Worm (Caenorhabditis elegans): ENCODE results near the gene R53.4.

R53.4 gene

ce11 chrII:9967999-9968706 lies at the start of gene R53.4, which contains the start of gene psf-1:
TSS of gene R53.4 (minus strand) at chrII:9968049.
TSS of gene psf-1 (plus strand) at chrII:9968673.
- TF ChIP-seq cog-1 (tag; optimal IDR thresholded peaks at IDR 0.05): no peak
- no peak for TF ChIP-seq ztf-29 (GFP tag; IDR thresholded peaks at IDR 0.05)
- no peak for TF ChIP-seq flt-1 (GFP tag; IDR thresholded peaks at IDR 0.05)
- no peak for TF ChIP-seq klf-2 (GFP tag; conservative IDR thresholded peaks at IDR 0.05)
- TF ChIP-seq med-1 (GFP tag; optimal IDR thresholded peaks at IDR 0.05; ENCODE audit: insufficient read depth): no peak
- no peak for TF ChIP-seq T22C8.4 (GFP tag; IDR thresholded peaks at IDR 0.05)
- TF ChIP-seq tab-1 (GFP tag; IDR thresholded peaks at IDR 0.05): no peak
- TF ChIP-seq ztf-23 (GFP tag; IDR thresholded peaks at IDR 0.05): no peak
- no peak for TF ChIP-seq ref-1 (GFP tag; conservative IDR thresholded peaks at IDR 0.05)

ce11 chrII:10017528-10017927 lies 49.7 kb upstream of the R53.4 start:
- no peak for TF ChIP-seq ref-1 (GFP tag; conservative IDR thresholded peaks at IDR 0.05)
- no peak for TF ChIP-seq ztf-29 (GFP tag; IDR thresholded peaks at IDR 0.05)
- TF ChIP-seq med-1 (GFP tag; optimal IDR thresholded peaks at IDR 0.05; ENCODE audit: insufficient read depth): no peak
- TF ChIP-seq flt-1 (GFP tag; IDR thresholded peaks at IDR 0.05): no peak
- no peak for TF ChIP-seq ztf-23 (GFP tag; IDR thresholded peaks at IDR 0.05)
- no peak for TF ChIP-seq cog-1 (tag; optimal IDR thresholded peaks at IDR 0.05)
- no peak for TF ChIP-seq T22C8.4 (GFP tag; IDR thresholded peaks at IDR 0.05)
- TF ChIP-seq klf-2 (GFP tag; conservative IDR thresholded peaks at IDR 0.05): no peak
- no peak for TF ChIP-seq tab-1 (GFP tag; IDR thresholded peaks at IDR 0.05)

- no peak for TF ChIP-seq klf-2 (GFP tag; conservative IDR thresholded peaks at IDR 0.05)
- TF ChIP-seq ztf-29 (GFP tag; IDR thresholded peaks at IDR 0.05): no peak
- TF ChIP-seq flt-1 (GFP tag; IDR thresholded peaks at IDR 0.05): no peak
- no peak for TF ChIP-seq ztf-23 (GFP tag; IDR thresholded peaks at IDR 0.05)
- TF ChIP-seq ref-1 (GFP tag; conservative IDR thresholded peaks at IDR 0.05): no peak
- TF ChIP-seq tab-1 (GFP tag; IDR thresholded peaks at IDR 0.05): no peak
- TF ChIP-seq cog-1 (tag; optimal IDR thresholded peaks at IDR 0.05): no peak
Observed at ce11 chrII:10016013-10016412, 48.2 kb upstream of the R53.4 start, which contains the start of gene lec-2. TSS of gene lec-2 (minus strand) at chrII:10016183.

- TF ChIP-seq ztf-23 (GFP tag; IDR thresholded peaks at IDR 0.05) (no peak), tab-1 (GFP tag; IDR thresholded peaks at IDR 0.05) (no peak), klf-2 (GFP tag; conservative IDR thresholded peaks at IDR 0.05) (no peak), ztf-29 (GFP tag; IDR thresholded peaks at IDR 0.05) (no peak), flt-1 (GFP tag; IDR thresholded peaks at IDR 0.05) (no peak), med-1 (GFP tag; optimal IDR thresholded peaks at IDR 0.05; ENCODE audit: insufficient read depth) (no peak), T22C8.4 (GFP tag; IDR thresholded peaks at IDR 0.05) (no peak), ref-1 (GFP tag; conservative IDR thresholded peaks at IDR 0.05) (no peak), cog-1 (tag; optimal IDR thresholded peaks at IDR 0.05) (no peak)
Observed at ce11 chrII:10014384-10014783, 46.5 kb upstream of the R53.4 start.

- TF ChIP-seq med-1 (GFP tag; optimal IDR thresholded peaks at IDR 0.05; ENCODE audit: insufficient read depth): no peak
- no peak for TF ChIP-seq cog-1 (tag; optimal IDR thresholded peaks at IDR 0.05)
- no peak for TF ChIP-seq flt-1 (GFP tag; IDR thresholded peaks at IDR 0.05)
- no peak for TF ChIP-seq tab-1 (GFP tag; IDR thresholded peaks at IDR 0.05)
Observed at ce11 chrII:10012490-10012889, 44.6 kb upstream of the R53.4 start.

ce11 chrII:10011733-10012132 lies 43.9 kb upstream of the R53.4 start:
- TF ChIP-seq T22C8.4 (GFP tag; IDR thresholded peaks at IDR 0.05) (no peak), cog-1 (tag; optimal IDR thresholded peaks at IDR 0.05) (no peak), ztf-29 (GFP tag; IDR thresholded peaks at IDR 0.05) (no peak), flt-1 (GFP tag; IDR thresholded peaks at IDR 0.05) (no peak), klf-2 (GFP tag; conservative IDR thresholded peaks at IDR 0.05) (no peak), tab-1 (GFP tag; IDR thresholded peaks at IDR 0.05) (no peak), med-1 (GFP tag; optimal IDR thresholded peaks at IDR 0.05; ENCODE audit: insufficient read depth) (no peak), ref-1 (GFP tag; conservative IDR thresholded peaks at IDR 0.05) (no peak), ztf-23 (GFP tag; IDR thresholded peaks at IDR 0.05) (no peak)

- TF ChIP-seq ref-1 (GFP tag; conservative IDR thresholded peaks at IDR 0.05) (no peak), ztf-29 (GFP tag; IDR thresholded peaks at IDR 0.05) (no peak), T22C8.4 (GFP tag; IDR thresholded peaks at IDR 0.05) (no peak), ztf-23 (GFP tag; IDR thresholded peaks at IDR 0.05) (no peak), flt-1 (GFP tag; IDR thresholded peaks at IDR 0.05) (no peak), klf-2 (GFP tag; conservative IDR thresholded peaks at IDR 0.05) (no peak), cog-1 (tag; optimal IDR thresholded peaks at IDR 0.05) (no peak), tab-1 (GFP tag; IDR thresholded peaks at IDR 0.05) (no peak), med-1 (GFP tag; optimal IDR thresholded peaks at IDR 0.05; ENCODE audit: insufficient read depth) (no peak)
Observed at ce11 chrII:10010914-10011313, 43.1 kb upstream of the R53.4 start.

- no peak for TF ChIP-seq med-1 (GFP tag; optimal IDR thresholded peaks at IDR 0.05; ENCODE audit: insufficient read depth)
- no peak for TF ChIP-seq flt-1 (GFP tag; IDR thresholded peaks at IDR 0.05)
- TF ChIP-seq T22C8.4 (GFP tag; IDR thresholded peaks at IDR 0.05): no peak
- TF ChIP-seq ref-1 (GFP tag; conservative IDR thresholded peaks at IDR 0.05): no peak
- TF ChIP-seq ztf-23 (GFP tag; IDR thresholded peaks at IDR 0.05): no peak
- TF ChIP-seq cog-1 (tag; optimal IDR thresholded peaks at IDR 0.05): no peak
- no peak for TF ChIP-seq klf-2 (GFP tag; conservative IDR thresholded peaks at IDR 0.05)
- TF ChIP-seq ztf-29 (GFP tag; IDR thresholded peaks at IDR 0.05): no peak
- TF ChIP-seq tab-1 (GFP tag; IDR thresholded peaks at IDR 0.05): no peak
Observed at ce11 chrII:10008552-10008951, 40.7 kb upstream of the R53.4 start.

- TF ChIP-seq cog-1 (tag; optimal IDR thresholded peaks at IDR 0.05) (no peak), flt-1 (GFP tag; IDR thresholded peaks at IDR 0.05) (no peak), T22C8.4 (GFP tag; IDR thresholded peaks at IDR 0.05) (no peak), med-1 (GFP tag; optimal IDR thresholded peaks at IDR 0.05; ENCODE audit: insufficient read depth) (no peak), ref-1 (GFP tag; conservative IDR thresholded peaks at IDR 0.05) (no peak), tab-1 (GFP tag; IDR thresholded peaks at IDR 0.05) (no peak), ztf-29 (GFP tag; IDR thresholded peaks at IDR 0.05) (no peak), ztf-23 (GFP tag; IDR thresholded peaks at IDR 0.05) (no peak), klf-2 (GFP tag; conservative IDR thresholded peaks at IDR 0.05) (no peak)
Observed at ce11 chrII:10007917-10008316, 40.1 kb upstream of the R53.4 start, which contains the start of gene ZK892.5. TSS of gene ZK892.5 (plus strand) at chrII:10008217.
